Worm (Caenorhabditis elegans) whole organism, late embryonic: ENCODE data around the gene stdh-3.
A peak's percentile ranks its signal among the peaks of the same experiment; 100 is the strongest.

Experiments used
- K02D7.2 ChIP-seq: sonication (generic microtip); optimal IDR thresholded peaks from 2 replicates; lab custom pipeline; 2017; ENCODE audit warnings: mild to moderate bottlenecking, missing genetic modification characterization, missing compliant biosample characterization
- T23F11.4 ChIP-seq: fragments of 200-800 bp; sonication (Bioruptor generic); optimal IDR thresholded peaks from 2 replicates; lab custom pipeline; 2018; ENCODE audit warnings: mild to moderate bottlenecking, missing genetic modification characterization, missing compliant biosample characterization
- ahr-1 ChIP-seq: sonication (generic microtip); optimal IDR thresholded peaks from 2 replicates; lab custom pipeline; 2016; ENCODE audit warnings: missing genetic modification characterization, missing compliant biosample characterization
- ama-1 ChIP-seq: fragments of 150-350 bp; optimal IDR thresholded peaks from 2 replicates; lab custom pipeline; 2014
- ceh-14 ChIP-seq: sonication (generic microtip); optimal IDR thresholded peaks from 2 replicates; lab custom pipeline; 2016; ENCODE audit warnings: missing genotype, missing genetic modification characterization, missing compliant biosample characterization
- ceh-18 ChIP-seq: sonication (generic microtip); optimal IDR thresholded peaks from 2 replicates; lab custom pipeline; 2016; ENCODE audit warnings: missing genetic modification characterization, missing compliant biosample characterization
- ceh-19 ChIP-seq: fragments of 200-800 bp; sonication (Bioruptor generic); optimal IDR thresholded peaks from 2 replicates; lab custom pipeline; 2018; ENCODE audit warnings: mild to moderate bottlenecking, missing genetic modification characterization, missing compliant biosample characterization
- ceh-22 ChIP-seq: sonication (generic microtip); optimal IDR thresholded peaks from 2 replicates; lab custom pipeline; 2017; ENCODE audit warnings: missing biosample characterization, missing genetic modification characterization
- ceh-30 ChIP-seq: fragments of 150-350 bp; optimal IDR thresholded peaks from 2 replicates; lab custom pipeline; 2014; ENCODE audit warnings: missing biosample characterization, missing genetic modification characterization
- ceh-45 ChIP-seq: fragments of 200-800 bp; sonication (Bioruptor generic); IDR thresholded peaks from 2 replicates; pipeline ENCODE4 v1.3.6; 2022; ENCODE audit warnings: missing genetic modification reagents, missing genetic modification characterization, missing compliant biosample characterization
- ceh-48 ChIP-seq: sonication (generic microtip); optimal IDR thresholded peaks from 2 replicates; lab custom pipeline; 2016; ENCODE audit warnings: missing genetic modification characterization, inconsistent platforms, missing compliant biosample characterization
- ceh-6 ChIP-seq: fragments of 200-800 bp; sonication (Bioruptor generic); optimal IDR thresholded peaks from 2 replicates; lab custom pipeline; 2018; ENCODE audit warnings: mild to moderate bottlenecking, missing genetic modification characterization, missing compliant biosample characterization
- dve-1 ChIP-seq: sonication (generic microtip); optimal IDR thresholded peaks from 2 replicates; lab custom pipeline; 2017; ENCODE audit warnings: antibody characterized with exemption, mild to moderate bottlenecking, missing genetic modification characterization, missing compliant biosample characterization
- elt-4 ChIP-seq: sonication (generic microtip); optimal IDR thresholded peaks from 2 replicates; lab custom pipeline; 2016; ENCODE audit warnings: missing genetic modification characterization, missing compliant biosample characterization
- eyg-1 ChIP-seq: sonication (generic microtip); optimal IDR thresholded peaks from 2 replicates; lab custom pipeline; 2016; ENCODE audit warnings: missing genotype, missing genetic modification characterization, missing compliant biosample characterization
- fkh-10 ChIP-seq: fragments of 150-350 bp; optimal IDR thresholded peaks from 2 replicates; lab custom pipeline; 2014; ENCODE audit warnings: missing biosample characterization, missing genetic modification reagents, missing genetic modification characterization
- fkh-6 ChIP-seq: sonication (generic microtip); optimal IDR thresholded peaks from 2 replicates; lab custom pipeline; 2016; ENCODE audit warnings: missing genetic modification characterization, missing compliant biosample characterization
- gmeb-2 ChIP-seq: sonication (generic microtip); optimal IDR thresholded peaks from 2 replicates; lab custom pipeline; 2016; ENCODE audit warnings: missing genetic modification characterization, inconsistent platforms, missing compliant biosample characterization
- hlh-13 ChIP-seq: fragments of 200-800 bp; sonication (Bioruptor generic); optimal IDR thresholded peaks from 2 replicates; lab custom pipeline; 2018; ENCODE audit warnings: mild to moderate bottlenecking, missing genetic modification characterization, missing compliant biosample characterization
- lim-6 ChIP-seq: sonication (generic microtip); optimal IDR thresholded peaks from 2 replicates; lab custom pipeline; 2016; ENCODE audit warnings: missing genetic modification characterization, missing compliant biosample characterization
- lin-11 ChIP-seq: fragments of 200-800 bp; sonication (Bioruptor generic); optimal IDR thresholded peaks from 2 replicates; lab custom pipeline; 2018; ENCODE audit warnings: mild to moderate bottlenecking, missing genetic modification characterization, missing compliant biosample characterization
- madf-2 ChIP-seq: sonication (generic microtip); optimal IDR thresholded peaks from 2 replicates; lab custom pipeline; 2017; ENCODE audit warnings: missing genetic modification characterization, missing compliant biosample characterization
- mec-3 ChIP-seq: sonication (generic microtip); optimal IDR thresholded peaks from 2 replicates; lab custom pipeline; 2016; ENCODE audit warnings: borderline replicate concordance, missing genetic modification characterization, missing compliant biosample characterization
- nfya-1 ChIP-seq: sonication (generic microtip); optimal IDR thresholded peaks from 2 replicates; lab custom pipeline; 2017; ENCODE audit warnings: missing genetic modification characterization, mild to moderate bottlenecking, missing compliant biosample characterization, antibody characterized with exemption, moderate library complexity
- nhr-232 ChIP-seq: sonication (generic microtip); optimal IDR thresholded peaks from 2 replicates; lab custom pipeline; 2016; ENCODE audit warnings: missing genetic modification characterization, missing compliant biosample characterization
- npax-4 ChIP-seq: sonication (generic microtip); optimal IDR thresholded peaks from 2 replicates; lab custom pipeline; 2016; ENCODE audit warnings: missing genetic modification characterization, missing compliant biosample characterization
- pat-9 ChIP-seq: fragments of 200-800 bp; sonication (Bioruptor generic); optimal IDR thresholded peaks from 2 replicates; lab custom pipeline; 2018; ENCODE audit warnings: mild to moderate bottlenecking, missing genetic modification characterization, moderate library complexity, missing compliant biosample characterization
- pax-1 ChIP-seq: fragments of 150-350 bp; optimal IDR thresholded peaks from 2 replicates; lab custom pipeline; 2014; ENCODE audit warnings: missing biosample characterization, missing genetic modification characterization
- pha-2 ChIP-seq: sonication (generic microtip); optimal IDR thresholded peaks from 2 replicates; lab custom pipeline; 2017; ENCODE audit warnings: mild to moderate bottlenecking, missing genetic modification characterization, missing compliant biosample characterization
- ref-2 ChIP-seq: sonication (generic microtip); optimal IDR thresholded peaks from 2 replicates; lab custom pipeline; 2016; ENCODE audit warnings: missing genetic modification characterization, missing compliant biosample characterization
- sdc-2 ChIP-seq: sonication (generic microtip); optimal IDR thresholded peaks from 2 replicates; lab custom pipeline; 2016; ENCODE audit warnings: missing genotype, missing genetic modification characterization, missing compliant biosample characterization
- sox-2 ChIP-seq: fragments of 200-800 bp; sonication (Bioruptor generic); IDR thresholded peaks from 2 replicates; pipeline ENCODE4 v1.3.6; 2022; ENCODE audit warnings: missing genetic modification reagents, missing genetic modification characterization, missing compliant biosample characterization
- sox-4 ChIP-seq: sonication (generic microtip); optimal IDR thresholded peaks from 2 replicates; lab custom pipeline; 2017; ENCODE audit warnings: mild to moderate bottlenecking, missing genetic modification characterization, inconsistent platforms, missing compliant biosample characterization
- ttx-3 ChIP-seq: sonication (generic microtip); optimal IDR thresholded peaks from 2 replicates; lab custom pipeline; 2016; ENCODE audit warnings: missing genetic modification reagents, missing genetic modification characterization, missing compliant biosample characterization
- unc-3 ChIP-seq, 2 experiments: fragments of 200-800 bp in 1 of 2; sonication (Bioruptor generic) in 1 of 2; sonication (generic microtip) in 1 of 2; conservative IDR thresholded peaks in 1 of 2; optimal IDR thresholded peaks in 1 of 2; 2 replicates each; pipeline versions ENCODE4 v1.3.6 to Lab custom; 2016 to 2022; ENCODE audit warnings: missing compliant biosample characterization in 2 of 2, missing genetic modification characterization in 2 of 2, missing genetic modification reagents in 1 of 2
- zip-5 ChIP-seq: sonication (generic microtip); optimal IDR thresholded peaks from 2 replicates; lab custom pipeline; 2016; ENCODE audit warnings: missing genetic modification characterization, missing compliant biosample characterization

stdh-3 gene

ce11 chrV:13868886-13869285 is 35.5 kb upstream of the stdh-3 start:
- TF ChIP-seq pat-9 (tag; lab: Kevin White, UChicago), result peak; percentile 50
- peak; percentile 51 for TF ChIP-seq ceh-6
- peak; percentile 33 for TF ChIP-seq lin-11
- TF ChIP-seq gmeb-2 (tag; lab: Kevin White, UChicago), result peak; percentile 29
- peak; percentile 51 for TF ChIP-seq ceh-19 (GFP tag; lab: Kevin White, UChicago)

DNA sequence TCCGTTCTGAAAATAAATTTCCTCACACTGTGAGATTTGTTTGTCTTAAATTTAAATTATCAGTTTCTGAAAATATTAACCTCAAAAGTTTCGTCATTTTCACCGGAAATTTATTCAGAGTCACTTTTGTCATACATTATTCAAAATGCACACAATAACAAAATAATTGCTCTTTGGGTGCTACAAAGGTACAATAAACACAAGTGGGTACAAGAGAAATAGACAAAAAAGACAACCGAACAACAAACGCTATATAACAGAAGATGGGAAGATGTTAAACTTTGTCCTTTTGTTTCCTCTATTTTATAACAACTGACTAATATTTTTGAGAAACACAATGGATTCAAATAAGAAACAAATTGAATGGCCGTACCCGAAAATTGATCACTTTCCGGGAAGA is 34.9 kb upstream of the stdh-3 start:
- TF ChIP-seq ceh-30 (tag; lab: Kevin White, UChicago) (no peak), eyg-1 (tag; lab: Kevin White, UChicago) (no peak), ama-1 (lab: Kevin White, UChicago) (no peak), gmeb-2 (tag; lab: Kevin White, UChicago) (no peak), lin-11 (no peak), sdc-2 (tag; lab: Kevin White, UChicago) (no peak), ttx-3 (tag; lab: Kevin White, UChicago) (no peak), unc-3 (GFP tag; conservative IDR thresholded peaks at IDR 0.05; lab: Robert Waterston, UW) (no peak), unc-3 (tag; optimal IDR thresholded peaks at IDR 0.05; lab: Kevin White, UChicago) (no peak), ceh-48 (tag; lab: Kevin White, UChicago) (no peak)

- TF ChIP-seq dve-1 (tag; lab: Kevin White, UChicago) (no peak), fkh-6 (tag; lab: Kevin White, UChicago) (no peak), ref-2 (tag; lab: Kevin White, UChicago) (no peak), lim-6 (tag; lab: Kevin White, UChicago) (no peak), hlh-13 (GFP tag; lab: Kevin White, UChicago) (no peak), pax-1 (tag; lab: Kevin White, UChicago) (no peak), madf-2 (no peak), ahr-1 (no peak), pha-2 (tag; lab: Kevin White, UChicago) (no peak), ceh-22 (no peak), npax-4 (no peak)
Measured at ce11 chrV:13872895-13873294, 31.5 kb upstream of the stdh-3 start, which contains the start of gene cpt-5. Gene cpt-5, plus strand, starts transcription at chrV:13873195.

DNA sequence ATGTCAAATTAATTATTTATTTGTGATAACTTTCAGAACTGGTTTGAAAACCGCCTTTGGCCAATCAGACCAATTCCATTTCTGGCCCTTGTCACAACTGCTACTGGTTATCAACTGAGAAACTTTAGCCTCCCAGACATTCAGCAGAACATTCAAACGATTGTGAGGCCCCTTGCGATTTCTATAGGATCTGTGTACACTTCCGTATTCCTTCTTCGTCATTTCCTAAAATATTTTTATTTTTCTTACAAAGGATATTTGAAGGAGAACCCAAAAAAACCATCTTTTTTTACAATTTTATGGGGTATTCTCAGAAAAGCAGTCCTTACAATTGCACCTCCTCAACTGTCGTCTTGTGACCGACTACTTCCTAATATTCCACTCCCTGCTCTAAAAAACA is 31.1 kb upstream of the stdh-3 start:
- no peak for TF ChIP-seq elt-4
- TF ChIP-seq K02D7.2 (tag; lab: Kevin White, UChicago), result no peak
- no peak for TF ChIP-seq ceh-18 (tag; lab: Kevin White, UChicago)
- TF ChIP-seq lin-11, result no peak
- no peak for TF ChIP-seq madf-2
- TF ChIP-seq sox-4 (tag; lab: Kevin White, UChicago), result no peak
- no peak for TF ChIP-seq ceh-45 (GFP tag; lab: Robert Waterston, UW)
- TF ChIP-seq ceh-19 (GFP tag; lab: Kevin White, UChicago), result no peak
- no peak for TF ChIP-seq ceh-14 (tag; lab: Kevin White, UChicago)
- TF ChIP-seq ama-1 (lab: Kevin White, UChicago), result no peak
- no peak for TF ChIP-seq mec-3
- no peak for TF ChIP-seq nfya-1
- TF ChIP-seq sdc-2 (tag; lab: Kevin White, UChicago), result no peak
- TF ChIP-seq sox-2 (GFP tag; lab: Robert Waterston, UW), result no peak
- TF ChIP-seq npax-4, result no peak
- no peak for TF ChIP-seq zip-5 (tag; lab: Kevin White, UChicago)
- TF ChIP-seq ref-2 (tag; lab: Kevin White, UChicago), result no peak
- TF ChIP-seq pax-1 (tag; lab: Kevin White, UChicago), result no peak

DNA sequence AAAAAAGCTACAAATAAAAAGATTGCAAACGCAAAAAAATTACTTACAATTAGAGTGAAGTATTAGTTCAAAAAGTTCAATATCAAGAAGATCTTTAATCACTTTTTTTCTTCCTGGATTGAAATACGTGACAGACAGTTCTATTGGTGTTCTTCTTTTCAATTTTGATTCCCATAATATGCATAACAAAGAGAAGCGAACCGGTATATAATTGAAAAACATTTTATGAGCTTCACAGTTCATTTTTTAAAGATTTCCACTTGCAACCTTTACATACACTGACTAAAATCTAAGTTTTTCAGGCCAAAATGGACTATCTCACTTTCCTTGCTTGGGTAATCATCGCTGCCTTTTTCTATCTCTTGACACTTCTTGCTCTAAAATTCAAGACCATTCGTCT is 27.9 kb upstream of the stdh-3 start, which contains the start of gene T22G5.1:
Gene T22G5.1 (plus strand): TSS at position 301 of the 400 bp plus-strand sequence.
- TF ChIP-seq nhr-232 (tag; lab: Kevin White, UChicago) (no peak), fkh-10 (GFP tag; lab: Kevin White, UChicago) (no peak), ceh-18 (tag; lab: Kevin White, UChicago) (no peak), T23F11.4 (GFP tag; lab: Kevin White, UChicago) (no peak)
